Worm (Caenorhabditis elegans) whole organism, late embryonic: ENCODE results near the gene brf-1.

ENCODE experiments used
- ama-1 ChIP-seq: fragments of 150-350 bp; optimal IDR thresholded peaks from 2 replicates; lab custom pipeline; 2014
- ceh-31 ChIP-seq: sonication (generic microtip); optimal IDR thresholded peaks from 2 replicates; lab custom pipeline; 2016; ENCODE audit warnings: missing genetic modification characterization, missing compliant biosample characterization
- ceh-34 ChIP-seq: sonication (generic microtip); optimal IDR thresholded peaks from 2 replicates; lab custom pipeline; 2016; ENCODE audit warnings: mild to moderate bottlenecking, missing genetic modification characterization, missing compliant biosample characterization
- hlh-15 ChIP-seq: sonication (generic microtip); optimal IDR thresholded peaks from 2 replicates; lab custom pipeline; 2016; ENCODE audit warnings: missing genetic modification characterization, missing compliant biosample characterization
- nhr-232 ChIP-seq: sonication (generic microtip); optimal IDR thresholded peaks from 2 replicates; lab custom pipeline; 2016; ENCODE audit warnings: missing genetic modification characterization, missing compliant biosample characterization
- pha-4 ChIP-seq: fragments of 150-350 bp; optimal IDR thresholded peaks from 2 replicates; lab custom pipeline; 2018; ENCODE audit warnings: missing biosample characterization, missing genetic modification reagents, missing genetic modification characterization
- pqm-1 ChIP-seq: sonication (generic microtip); optimal IDR thresholded peaks from 2 replicates; lab custom pipeline; 2016; ENCODE audit warnings: missing genetic modification characterization, missing compliant biosample characterization

ce11 chrII:7338995-7339394 is 33.3 kb downstream of the brf-1 start, which contains the start of gene nhr-21:
- TF ChIP-seq ama-1 (lab: Kevin White, UChicago) (no peak), ceh-31 (tag; lab: Kevin White, UChicago) (no peak), nhr-232 (tag; lab: Kevin White, UChicago) (no peak), ceh-34 (tag; lab: Kevin White, UChicago) (no peak), pqm-1 (tag; lab: Kevin White, UChicago) (no peak), pha-4 (tag; lab: Kevin White, UChicago) (no peak), hlh-15 (tag; lab: Kevin White, UChicago) (no peak)
